Fruit fly (Drosophila melanogaster): ENCODE measurements around the gene CG33158.

Gene CG33158

dm6 chr3L:16392874-16393273 lies 26.5 kb upstream of the CG33158 start:
- no peak for TF ChIP-seq CG10631 (GFP tag; optimal IDR thresholded peaks at IDR 0.05)
- no peak for TF ChIP-seq CG11294 (GFP tag; IDR thresholded peaks at IDR 0.05)
- TF ChIP-seq CG9139 (GFP tag; optimal IDR thresholded peaks at IDR 0.05): no peak
- no peak for TF ChIP-seq achi (GFP tag; optimal IDR thresholded peaks at IDR 0.05)
- no peak for TF ChIP-seq CG8319 (GFP tag; optimal IDR thresholded peaks at IDR 0.05)
- TF ChIP-seq CG6276 (GFP tag; optimal IDR thresholded peaks at IDR 0.05): peak; percentile 7
- no peak for TF ChIP-seq CG11762 (GFP tag; optimal IDR thresholded peaks at IDR 0.05; ENCODE audit: insufficient read depth)
- TF ChIP-seq Ets96B (tag; optimal IDR thresholded peaks at IDR 0.05): no peak
- TF ChIP-seq CG6163 (GFP tag; IDR thresholded peaks at IDR 0.05): 0 out of 3 replicates have a peak, but pooled peaks have one; percentile 20
- TF ChIP-seq CG8119 (GFP tag; IDR thresholded peaks at IDR 0.05): 0 out of 3 replicates have a peak, but pooled peaks have one; percentile 14
- TF ChIP-seq CG7368 (GFP tag; optimal IDR thresholded peaks at IDR 0.05): no peak
- TF ChIP-seq CG6854 (GFP tag; optimal IDR thresholded peaks at IDR 0.05): no peak
- TF ChIP-seq dsx (GFP tag; optimal IDR thresholded peaks at IDR 0.05; ENCODE audit: poor library complexity, severe bottlenecking): no peak
- TF ChIP-seq acj6 (GFP tag; optimal IDR thresholded peaks at IDR 0.05): no peak
- TF ChIP-seq CG6808 (GFP tag; optimal IDR thresholded peaks at IDR 0.05): no peak
- TF ChIP-seq svp (GFP tag): peak; percentile 18
- TF ChIP-seq pdm3 (GFP tag; optimal IDR thresholded peaks at IDR 0.05): no peak
- TF ChIP-seq CG32006 (GFP tag; optimal IDR thresholded peaks at IDR 0.05): peak; percentile 37
- TF ChIP-seq CG15336 (GFP tag; IDR thresholded peaks at IDR 0.05): no peak
- no peak for TF ChIP-seq fd85E (GFP tag; optimal IDR thresholded peaks at IDR 0.05)
- no peak for TF ChIP-seq Hr39 (GFP tag; optimal IDR thresholded peaks at IDR 0.05)
- no peak for TF ChIP-seq CG34406 (GFP tag; optimal IDR thresholded peaks at IDR 0.05)
- no peak for TF ChIP-seq cyc (GFP tag; optimal IDR thresholded peaks at IDR 0.05)
- TF ChIP-seq eg (GFP tag; IDR thresholded peaks at IDR 0.05): peak; percentile 23; the same call in 1 of the 3 replicates
- no peak for TF ChIP-seq CG6792 (GFP tag; optimal IDR thresholded peaks at IDR 0.05)
- peak; percentile 30 for TF ChIP-seq Eip78C (GFP tag)
- TF ChIP-seq Hr4 (GFP tag; optimal IDR thresholded peaks at IDR 0.05): no peak
- no peak for TF ChIP-seq spab (GFP tag; optimal IDR thresholded peaks at IDR 0.05)
- no peak for TF ChIP-seq lz (GFP tag; optimal IDR thresholded peaks at IDR 0.05)

dm6 chr3L:16393700-16394099 lies 25.7 kb upstream of the CG33158 start:
- TF ChIP-seq fkh (GFP tag; optimal IDR thresholded peaks at IDR 0.05): peak; percentile 65
- no peak for TF ChIP-seq Gug (GFP tag; IDR thresholded peaks at IDR 0.05)

dm6 chr3L:16394506-16394905 lies 24.9 kb upstream of the CG33158 start, which contains the start of gene Gagr:
Gene Gagr, plus strand, starts transcription at chr3L:16394586.
- TF ChIP-seq fd85E (GFP tag; optimal IDR thresholded peaks at IDR 0.05) (no peak), svp (GFP tag) (peak; percentile 22)

dm6 chr3L:16400175-16400574 lies 19.2 kb upstream of the CG33158 start, which contains the start of gene CG44836:
Gene CG44836, minus strand, starts transcription at chr3L:16400275.
- TF ChIP-seq CG1621 (tag; optimal IDR thresholded peaks at IDR 0.05) (no peak), CG8319 (GFP tag; optimal IDR thresholded peaks at IDR 0.05) (no peak), ss (GFP tag; optimal IDR thresholded peaks at IDR 0.05) (no peak), Eip93F (GFP tag; optimal IDR thresholded peaks at IDR 0.05) (no peak), CG4318 (GFP tag; optimal IDR thresholded peaks at IDR 0.05) (no peak), eg (GFP tag; IDR thresholded peaks at IDR 0.05) (no peak), CG7368 (GFP tag; optimal IDR thresholded peaks at IDR 0.05) (no peak), CG16779 (tag; optimal IDR thresholded peaks at IDR 0.05) (no peak), Eip78C (GFP tag) (no peak), acj6 (GFP tag; optimal IDR thresholded peaks at IDR 0.05) (no peak), CG11902 (GFP tag; optimal IDR thresholded peaks at IDR 0.05) (no peak), spab (GFP tag; optimal IDR thresholded peaks at IDR 0.05) (no peak), Blimp-1 (GFP tag; optimal IDR thresholded peaks at IDR 0.05) (no peak), cyc (GFP tag; optimal IDR thresholded peaks at IDR 0.05) (no peak), fd59A (GFP tag; optimal IDR thresholded peaks at IDR 0.05) (no peak), CG3919 (GFP tag; optimal IDR thresholded peaks at IDR 0.05) (no peak), CG11294 (GFP tag; IDR thresholded peaks at IDR 0.05) (no peak)
